Fruit fly (Drosophila melanogaster): ENCODE data around the gene CG12071.

DNA sequence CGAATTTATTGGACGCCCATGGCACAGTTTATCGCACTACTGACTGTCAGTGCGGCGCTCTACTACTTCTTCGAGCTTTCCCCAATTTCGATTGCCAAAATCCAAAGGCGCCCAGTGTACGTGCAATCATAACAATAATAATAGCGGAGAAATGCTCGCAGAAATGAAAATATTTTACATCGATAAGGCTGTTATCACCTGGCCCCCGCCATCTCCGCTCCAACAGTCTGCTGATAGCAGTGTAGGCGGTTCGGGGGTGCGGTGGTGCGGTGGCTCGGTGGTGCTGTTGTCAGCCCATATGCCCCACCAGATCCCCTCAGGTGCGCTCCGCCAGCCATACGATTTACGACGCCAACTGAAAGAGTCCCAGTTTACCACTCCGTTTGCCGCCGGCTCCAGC is 34.4 kb upstream of the CG12071 start:
- TF ChIP-seq Dll (optimal IDR thresholded peaks at IDR 0.05), result no peak
- no peak for TF ChIP-seq CG8478 (optimal IDR thresholded peaks at IDR 0.05)
- no peak for TF ChIP-seq pan (optimal IDR thresholded peaks at IDR 0.05)
- TF ChIP-seq psq (optimal IDR thresholded peaks at IDR 0.05), result no peak

Measured in whole organism.